Worm (Caenorhabditis elegans) whole organism, L1 larva: ENCODE data around the gene dnj-23.

Source experiments
- aly-2 ChIP-seq: fragments of 150-350 bp; optimal IDR thresholded peaks from 2 replicates; lab custom pipeline; 2014; ENCODE audit warnings: missing biosample characterization, missing genetic modification characterization
- blmp-1 ChIP-seq: fragments of 150-350 bp; optimal IDR thresholded peaks from 2 replicates; lab custom pipeline; 2014; ENCODE audit warnings: missing biosample characterization, missing genetic modification characterization
- efl-3 ChIP-seq: fragments of 200-800 bp; sonication (Bioruptor generic); optimal IDR thresholded peaks from 2 replicates; lab custom pipeline; 2018; ENCODE audit warnings: mild to moderate bottlenecking, missing genetic modification characterization, missing compliant biosample characterization
- mdl-1 ChIP-seq, 2 experiments: fragments of 150-350 bp; optimal IDR thresholded peaks; 2 replicates each; lab custom pipeline; 2014 to 2017; ENCODE audit warnings: missing biosample characterization in 2 of 2, missing genetic modification characterization in 2 of 2, inconsistent platforms in 1 of 2
- nhr-28 ChIP-seq: fragments of 150-350 bp; optimal IDR thresholded peaks from 2 replicates; lab custom pipeline; 2014; ENCODE audit warnings: missing biosample characterization, missing genetic modification characterization
- nhr-47 ChIP-seq: sonication (generic microtip); optimal IDR thresholded peaks from 2 replicates; lab custom pipeline; 2016; ENCODE audit warnings: mild to moderate bottlenecking, missing genetic modification characterization, moderate library complexity, missing compliant biosample characterization
- nhr-76 ChIP-seq: sonication (generic microtip); optimal IDR thresholded peaks from 2 replicates; lab custom pipeline; 2017; ENCODE audit warnings: missing biosample characterization, missing genetic modification characterization
- xbp-1 ChIP-seq: sonication (generic microtip); optimal IDR thresholded peaks from 2 replicates; lab custom pipeline; 2016; ENCODE audit warnings: missing genetic modification characterization, missing compliant biosample characterization

DNA sequence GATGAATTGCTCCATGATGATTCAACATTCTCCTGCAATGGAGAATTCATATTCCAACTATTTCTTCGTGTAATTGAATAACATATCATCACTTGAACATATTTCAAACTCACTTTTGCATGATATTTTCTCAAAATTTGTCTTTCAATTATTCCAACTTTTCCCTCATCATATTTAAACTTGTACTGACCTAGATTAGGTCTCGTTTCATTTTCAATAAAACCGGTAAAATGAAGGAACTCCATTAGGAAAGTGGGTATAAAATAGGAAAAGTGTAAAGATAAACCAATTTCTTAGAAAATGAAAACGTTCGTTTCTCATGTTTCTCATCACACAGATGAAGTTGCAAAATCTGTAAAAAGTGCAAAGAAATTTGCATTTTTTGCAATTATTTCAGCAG, 43.8 kb upstream of the dnj-23 start, which contains the start of gene col-78:
- TF ChIP-seq xbp-1 (no peak), aly-2 (tag; lab: Kevin White, UChicago) (no peak), efl-3 (GFP tag; lab: Kevin White, UChicago) (no peak), nhr-28 (tag; lab: Kevin White, UChicago) (no peak), nhr-47 (tag; lab: Kevin White, UChicago) (no peak), blmp-1 (no peak), nhr-76 (tag; lab: Kevin White, UChicago) (no peak), mdl-1 (tag; optimal IDR thresholded peaks at IDR 0.05; lab: Kevin White, UChicago) (no peak)
